Fruit fly (Drosophila melanogaster): ENCODE measurements around the gene CG14304.
A peak's percentile ranks its signal among the peaks of the same experiment; 100 is the strongest.

CG14304 gene

dm6 chr3R:18573699-18574259 lies 47.3 kb downstream of the CG14304 start (continued):
- TF ChIP-seq CG15696 (tag; optimal IDR thresholded peaks at IDR 0.05) (peak; percentile 65), CG12219 (GFP tag; optimal IDR thresholded peaks at IDR 0.05) (peak; percentile 95), otp (GFP tag; IDR thresholded peaks at IDR 0.05) (peak; percentile 74), CG11696 (GFP tag; IDR thresholded peaks at IDR 0.05) (peak; percentile 95), CG12299 (tag; optimal IDR thresholded peaks at IDR 0.05) (peak; percentile 90), sd (tag; optimal IDR thresholded peaks at IDR 0.05) (peak; percentile 93), CG4404 (GFP tag; IDR thresholded peaks at IDR 0.05) (peak; percentile 82), CG31441 (GFP tag; IDR thresholded peaks at IDR 0.05) (peak; percentile 97), Fer1 (GFP tag; optimal IDR thresholded peaks at IDR 0.05) (peak; percentile 94), fru (optimal IDR thresholded peaks at IDR 0.05) (no peak), CG34376 (GFP tag; optimal IDR thresholded peaks at IDR 0.05) (peak; percentile 81), fd102C (GFP tag; optimal IDR thresholded peaks at IDR 0.05) (no peak), mirr (GFP tag; optimal IDR thresholded peaks at IDR 0.05) (peak; percentile 73), CG13775 (GFP tag; optimal IDR thresholded peaks at IDR 0.05) (peak; percentile 96), CG11560 (tag; IDR thresholded peaks at IDR 0.05) (peak; percentile 81), tna (GFP tag; IDR thresholded peaks at IDR 0.05; ENCODE audit: partially characterized antibody) (no peak), CG9797 (GFP tag; optimal IDR thresholded peaks at IDR 0.05) (no peak), CG4360 (GFP tag; IDR thresholded peaks at IDR 0.05) (peak; percentile 37; the same call in 1 of the 2 replicates), GATAe (GFP tag; conservative IDR thresholded peaks at IDR 0.05) (no peak; the same call in 1 of the 2 replicates), CG17361 (GFP tag; IDR thresholded peaks at IDR 0.05) (peak; percentile 98), rib (GFP tag; IDR thresholded peaks at IDR 0.05) (peak; percentile 73; the same call in 1 of the 2 replicates), chm (GFP tag; IDR thresholded peaks at IDR 0.05) (no peak), CG2678 (tag; optimal IDR thresholded peaks at IDR 0.05) (peak; percentile 97), Gsc (GFP tag; IDR thresholded peaks at IDR 0.05) (peak; percentile 65), toy (GFP tag; IDR thresholded peaks at IDR 0.05) (peak; percentile 73; the same call in 1 of the 2 replicates), CG14710 (tag; optimal IDR thresholded peaks at IDR 0.05) (peak; percentile 92), H2.0 (GFP tag; IDR thresholded peaks at IDR 0.05) (peak; percentile 88), CG2199 (GFP tag; IDR thresholded peaks at IDR 0.05) (peak; percentile 64; the same call in 1 of the 3 replicates), CG12769 (tag; optimal IDR thresholded peaks at IDR 0.05) (peak; percentile 95), cwo (GFP tag; optimal IDR thresholded peaks at IDR 0.05) (peak; percentile 92), CG6813 (GFP tag; optimal IDR thresholded peaks at IDR 0.05) (peak; percentile 89), Neu2 (GFP tag; optimal IDR thresholded peaks at IDR 0.05; ENCODE audit: borderline replicate concordance) (peak; percentile 70), lola (GFP tag; optimal IDR thresholded peaks at IDR 0.05) (peak in 1 of 3 experiments; percentile 95), tll (GFP tag; optimal IDR thresholded peaks at IDR 0.05) (peak; percentile 1), CG18476 (GFP tag; optimal IDR thresholded peaks at IDR 0.05) (peak; percentile 92), zen2 (GFP tag; IDR thresholded peaks at IDR 0.05; ENCODE audit: partially characterized antibody) (no peak), CG17802 (tag; optimal IDR thresholded peaks at IDR 0.05) (peak; percentile 43), cas (GFP tag; IDR thresholded peaks at IDR 0.05) (peak; percentile 76; the same call in 1 of the 2 replicates), Mes4 (GFP tag; optimal IDR thresholded peaks at IDR 0.05) (peak; percentile 91), ERR (GFP tag; optimal IDR thresholded peaks at IDR 0.05) (peak; percentile 90), gcm2 (GFP tag; optimal IDR thresholded peaks at IDR 0.05) (peak; percentile 86), mld (GFP tag; IDR thresholded peaks at IDR 0.05; ENCODE audit: partially characterized antibody) (no peak), CG12104 (GFP tag; optimal IDR thresholded peaks at IDR 0.05) (peak; percentile 94), Jarid2 (GFP tag; optimal IDR thresholded peaks at IDR 0.05) (peak; percentile 79), MESR4 (GFP tag; optimal IDR thresholded peaks at IDR 0.05) (peak; percentile 29), gcm (GFP tag; optimal IDR thresholded peaks at IDR 0.05) (peak; percentile 94), CG10654 (GFP tag; optimal IDR thresholded peaks at IDR 0.05) (peak; percentile 85), ash1 (GFP tag; optimal IDR thresholded peaks at IDR 0.05) (no peak), crp (GFP tag; optimal IDR thresholded peaks at IDR 0.05) (peak in 1 of 2 experiments; percentile 62)
